Worm (Caenorhabditis elegans): ENCODE data around the gene R12H7.4.

The R12H7.4 gene

DNA sequence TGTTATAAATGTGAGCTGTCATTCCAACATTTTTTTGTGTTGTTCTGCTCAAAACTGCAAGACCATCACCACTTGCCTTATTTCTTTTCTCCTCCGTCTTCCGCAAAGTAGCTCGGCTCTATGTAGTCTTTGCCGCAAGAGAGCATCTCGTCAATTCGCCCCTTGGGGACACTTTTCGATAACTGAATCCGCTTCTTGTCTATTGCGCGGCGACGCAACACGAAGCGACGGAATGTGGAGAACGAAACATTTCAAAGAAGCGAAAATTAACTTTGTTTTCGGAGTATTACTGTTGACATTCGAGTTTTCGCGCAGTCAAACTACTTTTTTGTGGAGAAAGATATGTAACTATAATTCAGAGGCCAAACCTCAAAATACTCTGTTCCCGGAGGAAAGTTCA is 18.8 kb upstream of the R12H7.4 start:
- no peak for TF ChIP-seq klf-2 (GFP tag; conservative IDR thresholded peaks at IDR 0.05)

DNA sequence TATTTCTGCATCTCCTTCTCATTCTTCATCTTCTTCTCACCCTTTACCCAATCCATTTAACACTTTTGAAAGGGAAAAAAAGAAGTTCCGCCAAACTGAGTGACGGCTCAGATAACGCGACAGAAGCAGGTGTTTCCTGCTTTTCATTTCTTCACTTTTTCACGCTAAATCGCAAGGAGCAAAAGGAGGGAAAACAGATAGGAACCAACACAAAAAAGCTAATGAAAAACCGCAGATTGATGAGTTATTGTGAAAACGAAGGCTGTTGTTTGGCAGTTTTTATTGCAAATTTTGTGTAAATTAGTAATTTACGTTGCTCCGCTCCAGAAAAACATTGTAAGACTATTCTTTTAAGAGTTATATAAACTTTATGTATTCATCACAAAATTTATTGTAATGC is 16.6 kb upstream of the R12H7.4 start:
- TF ChIP-seq cog-1 (tag; optimal IDR thresholded peaks at IDR 0.05) (no peak), ztf-23 (GFP tag; IDR thresholded peaks at IDR 0.05) (no peak), ztf-29 (GFP tag; IDR thresholded peaks at IDR 0.05) (no peak), med-1 (GFP tag; optimal IDR thresholded peaks at IDR 0.05; ENCODE audit: insufficient read depth) (no peak), flt-1 (GFP tag; IDR thresholded peaks at IDR 0.05) (no peak), T22C8.4 (GFP tag; IDR thresholded peaks at IDR 0.05) (no peak), klf-2 (GFP tag; conservative IDR thresholded peaks at IDR 0.05) (no peak), tab-1 (GFP tag; IDR thresholded peaks at IDR 0.05) (no peak), ref-1 (GFP tag; conservative IDR thresholded peaks at IDR 0.05) (no peak)

DNA sequence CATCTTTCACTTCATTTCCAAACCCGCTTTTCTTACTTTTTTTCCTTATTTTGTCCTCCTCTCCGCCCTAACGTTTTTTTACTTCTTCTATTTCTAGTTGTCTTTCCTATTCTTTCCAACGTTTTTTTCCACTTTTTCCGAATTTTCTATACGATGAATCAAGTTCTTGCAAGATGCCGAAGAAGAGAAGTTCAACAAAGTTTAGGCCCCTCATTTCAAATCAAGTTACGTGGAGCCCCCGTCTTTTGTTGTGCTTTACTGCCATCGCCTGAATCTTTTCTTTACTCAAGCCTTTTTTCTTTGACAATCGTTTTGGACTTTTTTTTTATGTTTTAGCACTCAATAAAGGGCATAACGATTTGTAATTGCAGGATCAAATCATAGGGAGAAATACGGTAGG is 15.5 kb upstream of the R12H7.4 start, which contains the start of gene unc-9:
unc-9 (plus strand) TSS at position 370 of the 400 bp plus-strand sequence.
- TF ChIP-seq med-1 (GFP tag; optimal IDR thresholded peaks at IDR 0.05; ENCODE audit: insufficient read depth) (no peak), T22C8.4 (GFP tag; IDR thresholded peaks at IDR 0.05) (no peak), cog-1 (tag; optimal IDR thresholded peaks at IDR 0.05) (no peak), flt-1 (GFP tag; IDR thresholded peaks at IDR 0.05) (no peak), ztf-29 (GFP tag; IDR thresholded peaks at IDR 0.05) (no peak), tab-1 (GFP tag; IDR thresholded peaks at IDR 0.05) (no peak), klf-2 (GFP tag; conservative IDR thresholded peaks at IDR 0.05) (no peak), ref-1 (GFP tag; conservative IDR thresholded peaks at IDR 0.05) (no peak), ztf-23 (GFP tag; IDR thresholded peaks at IDR 0.05) (no peak)

ce11 chrX:13202312-13202711 is 14.6 kb upstream of the R12H7.4 start:
- no peak for TF ChIP-seq cog-1 (tag; optimal IDR thresholded peaks at IDR 0.05)
- TF ChIP-seq ztf-23 (GFP tag; IDR thresholded peaks at IDR 0.05), result no peak
- TF ChIP-seq flt-1 (GFP tag; IDR thresholded peaks at IDR 0.05), result no peak
- no peak for TF ChIP-seq ref-1 (GFP tag; conservative IDR thresholded peaks at IDR 0.05)
- no peak for TF ChIP-seq ztf-29 (GFP tag; IDR thresholded peaks at IDR 0.05)
- TF ChIP-seq med-1 (GFP tag; optimal IDR thresholded peaks at IDR 0.05; ENCODE audit: insufficient read depth), result no peak
- no peak for TF ChIP-seq T22C8.4 (GFP tag; IDR thresholded peaks at IDR 0.05)
- TF ChIP-seq klf-2 (GFP tag; conservative IDR thresholded peaks at IDR 0.05), result no peak
- TF ChIP-seq tab-1 (GFP tag; IDR thresholded peaks at IDR 0.05), result no peak

ce11 chrX:13206011-13206410 is 10.9 kb upstream of the R12H7.4 start:
- TF ChIP-seq flt-1 (GFP tag; IDR thresholded peaks at IDR 0.05) (no peak), med-1 (GFP tag; optimal IDR thresholded peaks at IDR 0.05; ENCODE audit: insufficient read depth) (no peak), tab-1 (GFP tag; IDR thresholded peaks at IDR 0.05) (no peak), T22C8.4 (GFP tag; IDR thresholded peaks at IDR 0.05) (no peak), ref-1 (GFP tag; conservative IDR thresholded peaks at IDR 0.05) (no peak), ztf-29 (GFP tag; IDR thresholded peaks at IDR 0.05) (no peak), cog-1 (tag; optimal IDR thresholded peaks at IDR 0.05) (no peak), ztf-23 (GFP tag; IDR thresholded peaks at IDR 0.05) (no peak), klf-2 (GFP tag; conservative IDR thresholded peaks at IDR 0.05) (no peak)

- TF ChIP-seq klf-2 (GFP tag; conservative IDR thresholded peaks at IDR 0.05) (no peak), flt-1 (GFP tag; IDR thresholded peaks at IDR 0.05) (no peak), ztf-23 (GFP tag; IDR thresholded peaks at IDR 0.05) (no peak), tab-1 (GFP tag; IDR thresholded peaks at IDR 0.05) (no peak), ref-1 (GFP tag; conservative IDR thresholded peaks at IDR 0.05) (no peak), cog-1 (tag; optimal IDR thresholded peaks at IDR 0.05) (no peak), T22C8.4 (GFP tag; IDR thresholded peaks at IDR 0.05) (no peak), med-1 (GFP tag; optimal IDR thresholded peaks at IDR 0.05; ENCODE audit: insufficient read depth) (no peak), ztf-29 (GFP tag; IDR thresholded peaks at IDR 0.05) (no peak; the same call in 1 of the 2 replicates)
Measured at ce11 chrX:13206911-13207310, 10.0 kb upstream of the R12H7.4 start.

DNA sequence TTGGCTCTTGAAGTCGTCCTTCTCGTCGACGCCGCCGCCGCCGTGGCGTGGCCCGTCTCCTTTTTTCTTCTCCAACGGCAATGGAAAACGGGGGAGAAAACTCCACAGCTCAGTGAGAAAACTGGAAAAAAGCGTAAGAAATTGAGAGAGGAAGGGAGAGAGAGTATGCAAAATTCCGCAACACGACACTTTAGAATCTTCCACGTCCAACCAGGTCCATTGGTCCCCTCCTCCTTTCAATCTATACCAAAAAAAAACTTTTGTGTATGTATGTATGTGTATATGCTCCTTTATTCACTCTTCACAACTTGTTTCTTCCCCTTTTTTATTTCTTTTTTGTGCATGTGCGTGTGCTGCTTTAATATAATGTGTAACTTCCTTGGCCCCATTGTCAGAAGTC is 7.9 kb upstream of the R12H7.4 start:
- TF ChIP-seq med-1 (GFP tag; optimal IDR thresholded peaks at IDR 0.05; ENCODE audit: insufficient read depth) (no peak), ztf-23 (GFP tag; IDR thresholded peaks at IDR 0.05) (no peak), tab-1 (GFP tag; IDR thresholded peaks at IDR 0.05) (no peak), T22C8.4 (GFP tag; IDR thresholded peaks at IDR 0.05) (no peak), flt-1 (GFP tag; IDR thresholded peaks at IDR 0.05) (no peak), ztf-29 (GFP tag; IDR thresholded peaks at IDR 0.05) (no peak), klf-2 (GFP tag; conservative IDR thresholded peaks at IDR 0.05) (no peak), ref-1 (GFP tag; conservative IDR thresholded peaks at IDR 0.05) (no peak), cog-1 (tag; optimal IDR thresholded peaks at IDR 0.05) (no peak)

- no peak for TF ChIP-seq ztf-29 (GFP tag; IDR thresholded peaks at IDR 0.05)
- no peak for TF ChIP-seq ref-1 (GFP tag; conservative IDR thresholded peaks at IDR 0.05)
- TF ChIP-seq med-1 (GFP tag; optimal IDR thresholded peaks at IDR 0.05; ENCODE audit: insufficient read depth), result no peak
Measured at ce11 chrX:13210478-13210877, 6.4 kb upstream of the R12H7.4 start.

ce11 chrX:13212528-13212927 is 4.4 kb upstream of the R12H7.4 start:
- TF ChIP-seq ztf-23 (GFP tag; IDR thresholded peaks at IDR 0.05), result no peak
- no peak for TF ChIP-seq tab-1 (GFP tag; IDR thresholded peaks at IDR 0.05)
- no peak for TF ChIP-seq T22C8.4 (GFP tag; IDR thresholded peaks at IDR 0.05)
- TF ChIP-seq klf-2 (GFP tag; conservative IDR thresholded peaks at IDR 0.05), result no peak
- TF ChIP-seq cog-1 (tag; optimal IDR thresholded peaks at IDR 0.05), result no peak
- no peak for TF ChIP-seq ref-1 (GFP tag; conservative IDR thresholded peaks at IDR 0.05)
- no peak for TF ChIP-seq flt-1 (GFP tag; IDR thresholded peaks at IDR 0.05)
- TF ChIP-seq med-1 (GFP tag; optimal IDR thresholded peaks at IDR 0.05; ENCODE audit: insufficient read depth), result no peak

DNA sequence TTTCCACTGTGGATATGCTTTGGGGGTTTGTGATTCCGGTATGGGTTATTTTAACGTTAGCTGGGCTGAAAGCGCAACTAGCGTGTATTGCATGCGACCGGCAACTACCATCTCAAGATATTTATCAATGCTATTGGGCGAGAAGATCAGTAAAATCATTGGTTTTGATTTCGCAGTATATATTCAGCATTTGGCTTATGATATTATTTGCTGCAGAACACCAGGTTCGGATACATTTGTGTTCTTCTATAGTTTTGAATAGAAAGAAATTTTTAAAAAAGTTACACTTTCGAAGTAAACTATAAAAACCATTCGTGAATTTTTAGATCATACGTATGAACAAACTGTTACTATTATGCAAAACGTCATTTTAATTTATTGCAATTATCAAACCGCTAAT is 1.0 kb downstream of the R12H7.4 start:
- no peak for TF ChIP-seq T22C8.4 (GFP tag; IDR thresholded peaks at IDR 0.05)
- no peak for TF ChIP-seq ztf-23 (GFP tag; IDR thresholded peaks at IDR 0.05)
- no peak for TF ChIP-seq cog-1 (tag; optimal IDR thresholded peaks at IDR 0.05)
- TF ChIP-seq flt-1 (GFP tag; IDR thresholded peaks at IDR 0.05), result no peak
- no peak for TF ChIP-seq ztf-29 (GFP tag; IDR thresholded peaks at IDR 0.05)
- TF ChIP-seq med-1 (GFP tag; optimal IDR thresholded peaks at IDR 0.05; ENCODE audit: insufficient read depth), result no peak
- no peak for TF ChIP-seq ref-1 (GFP tag; conservative IDR thresholded peaks at IDR 0.05)
- no peak for TF ChIP-seq tab-1 (GFP tag; IDR thresholded peaks at IDR 0.05)
- TF ChIP-seq klf-2 (GFP tag; conservative IDR thresholded peaks at IDR 0.05), result no peak
